Worm (Caenorhabditis elegans): ENCODE results near the gene fbxb-107.
A peak's percentile ranks its signal among the peaks of the same experiment; 100 is the strongest.

fbxb-107 gene

DNA sequence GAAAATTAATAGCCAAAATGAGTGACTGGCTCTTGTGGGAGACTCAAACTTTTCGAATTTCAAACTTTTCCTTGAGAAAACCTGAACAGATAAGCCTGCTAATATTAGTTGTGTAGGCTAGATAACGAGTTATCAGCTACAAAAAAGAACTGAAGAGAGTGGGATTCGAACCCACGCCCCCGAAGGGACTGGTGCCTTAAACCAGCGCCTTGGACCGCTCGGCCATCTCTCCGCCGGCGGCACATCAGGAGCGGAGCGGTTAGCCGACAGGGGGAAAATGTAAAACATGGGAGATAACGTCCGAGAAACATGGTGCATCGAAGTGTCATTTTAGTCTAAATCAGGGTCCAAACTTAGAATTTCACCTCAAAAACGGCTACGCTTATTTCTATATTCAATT is 22.9 kb upstream of the fbxb-107 start (continued):
- TF ChIP-seq nhr-102 (tag; optimal IDR thresholded peaks at IDR 0.05) (no peak), vab-7 (GFP tag; IDR thresholded peaks at IDR 0.05) (peak; percentile 45; the same call in 1 of the 2 replicates), daf-8 (GFP tag; IDR thresholded peaks at IDR 0.05) (no peak), dpl-1 (GFP tag; optimal IDR thresholded peaks at IDR 0.05) (no peak), set-16 (GFP tag; IDR thresholded peaks at IDR 0.05) (peak; percentile 79), nhr-111 (GFP tag; optimal IDR thresholded peaks at IDR 0.05) (no peak), attf-4 (tag; optimal IDR thresholded peaks at IDR 0.05) (no peak), unc-62 (GFP tag; optimal IDR thresholded peaks at IDR 0.05 in 1 of 2) (no peak), unc-62 (tag; optimal IDR thresholded peaks at IDR 0.05) (no peak), ztf-7 (tag; optimal IDR thresholded peaks at IDR 0.05) (no peak), nhr-76 (tag; optimal IDR thresholded peaks at IDR 0.05) (no peak), lsy-2 (tag; optimal IDR thresholded peaks at IDR 0.05) (no peak), zip-2 (tag; optimal IDR thresholded peaks at IDR 0.05) (no peak), dmd-9 (GFP tag; IDR thresholded peaks at IDR 0.05) (peak; percentile 44; the same call in 1 of the 2 replicates), mdt-29 (GFP tag; IDR thresholded peaks at IDR 0.05) (peak; percentile 52; the same call in 1 of the 2 replicates), sdz-12 (GFP tag; optimal IDR thresholded peaks at IDR 0.05) (no peak), ces-1 (GFP tag; optimal IDR thresholded peaks at IDR 0.05) (no peak), lin-1 (GFP tag; IDR thresholded peaks at IDR 0.05) (no peak), mdl-1 (tag; optimal IDR thresholded peaks at IDR 0.05) (no peak), spr-1 (tag; optimal IDR thresholded peaks at IDR 0.05) (peak; percentile 6), ZK546.5 (tag; optimal IDR thresholded peaks at IDR 0.05) (no peak), D1046.2 (GFP tag; IDR thresholded peaks at IDR 0.05) (0 out of 2 replicates have a peak, but pooled peaks have one; percentile 19), mes-2 (tag; optimal IDR thresholded peaks at IDR 0.05; ENCODE audit: poor library complexity, severe bottlenecking) (peak; percentile 43), R02D3.7 (tag; optimal IDR thresholded peaks at IDR 0.05) (no peak), nhr-41 (GFP tag; IDR thresholded peaks at IDR 0.05) (0 out of 2 replicates have a peak, but pooled peaks have one; percentile 31), hlh-11 (tag; optimal IDR thresholded peaks at IDR 0.05) (no peak), ceh-44 (GFP tag; IDR thresholded peaks at IDR 0.05) (no peak), F10B5.3 (tag; optimal IDR thresholded peaks at IDR 0.05) (no peak), ceh-62 (tag; optimal IDR thresholded peaks at IDR 0.05) (no peak), ama-1 (optimal IDR thresholded peaks at IDR 0.05) (no peak), tra-1 (GFP tag; IDR thresholded peaks at IDR 0.05) (0 out of 2 replicates have a peak, but pooled peaks have one; percentile 44), tag-97 (GFP tag; IDR thresholded peaks at IDR 0.05) (no peak), nhr-28 (tag; optimal IDR thresholded peaks at IDR 0.05) (no peak), daf-12 (tag; optimal IDR thresholded peaks at IDR 0.05) (no peak), T26A8.4 (GFP tag; IDR thresholded peaks at IDR 0.05) (no peak), lir-3 (tag; optimal IDR thresholded peaks at IDR 0.05) (no peak)

DNA sequence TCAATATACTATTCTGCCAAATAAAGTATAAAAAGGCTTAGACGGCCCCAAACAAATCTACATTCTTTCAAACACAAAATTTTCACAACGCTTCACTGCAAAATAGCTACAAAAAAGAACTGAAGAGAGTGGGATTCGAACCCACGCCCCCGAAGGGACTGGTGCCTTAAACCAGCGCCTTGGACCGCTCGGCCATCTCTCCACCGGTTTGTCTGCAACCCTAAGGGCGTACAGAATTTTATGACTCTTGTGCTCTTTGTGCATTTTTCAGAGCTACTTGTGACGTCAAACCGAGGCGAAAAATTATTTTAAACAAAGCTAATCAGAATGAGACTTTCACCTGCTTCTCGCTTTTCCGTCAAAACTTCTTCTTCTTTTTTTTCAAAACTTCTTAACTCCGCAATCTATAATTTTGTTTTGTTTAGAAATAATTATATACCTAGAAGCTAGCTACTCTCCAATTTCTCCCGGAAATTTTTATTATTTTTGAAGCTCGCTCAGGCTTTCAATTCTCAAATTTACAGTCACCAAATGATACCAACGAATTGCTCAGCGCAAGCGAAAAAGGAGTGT is 22.3 kb upstream of the fbxb-107 start, which contains the start of gene T05A8.8:
TSS of gene T05A8.8 (plus strand) at position 523 of the 573 bp plus-strand sequence.
- TF ChIP-seq ztf-11 (tag; optimal IDR thresholded peaks at IDR 0.05) (no peak), ama-1 (optimal IDR thresholded peaks at IDR 0.05) (no peak), unc-39 (tag; optimal IDR thresholded peaks at IDR 0.05) (no peak), mes-2 (tag; optimal IDR thresholded peaks at IDR 0.05; ENCODE audit: poor library complexity, severe bottlenecking) (no peak), T26A8.4 (GFP tag; IDR thresholded peaks at IDR 0.05) (no peak), Y5F2A.4 (GFP tag; optimal IDR thresholded peaks at IDR 0.05) (no peak), sdz-12 (GFP tag; optimal IDR thresholded peaks at IDR 0.05) (no peak), set-16 (GFP tag; IDR thresholded peaks at IDR 0.05) (no peak), nhr-6 (tag; optimal IDR thresholded peaks at IDR 0.05) (no peak), attf-4 (tag; optimal IDR thresholded peaks at IDR 0.05) (no peak), lin-13 (GFP tag; optimal IDR thresholded peaks at IDR 0.05) (no peak), dve-1 (tag; optimal IDR thresholded peaks at IDR 0.05; ENCODE audit: insufficient read depth) (no peak), F10B5.3 (tag; optimal IDR thresholded peaks at IDR 0.05) (no peak), lin-1 (GFP tag; IDR thresholded peaks at IDR 0.05) (no peak), pqm-1 (tag; optimal IDR thresholded peaks at IDR 0.05) (no peak), mep-1 (tag; optimal IDR thresholded peaks at IDR 0.05) (no peak), nhr-76 (tag; optimal IDR thresholded peaks at IDR 0.05) (no peak), mdl-1 (tag; optimal IDR thresholded peaks at IDR 0.05) (no peak), hmg-1.1 (GFP tag; IDR thresholded peaks at IDR 0.05) (no peak), fos-1 (tag; optimal IDR thresholded peaks at IDR 0.05) (no peak), fkh-10 (GFP tag; optimal IDR thresholded peaks at IDR 0.05) (no peak), daf-12 (tag; optimal IDR thresholded peaks at IDR 0.05) (no peak), mxl-3 (GFP tag; optimal IDR thresholded peaks at IDR 0.05) (no peak), snpc-4 (tag; optimal IDR thresholded peaks at IDR 0.05) (no peak), unc-62 (GFP tag; optimal IDR thresholded peaks at IDR 0.05 in 1 of 2) (peak in 1 of 2 experiments; percentile 51), unc-62 (tag; optimal IDR thresholded peaks at IDR 0.05) (no peak), ceh-62 (tag; optimal IDR thresholded peaks at IDR 0.05) (no peak), lim-7 (GFP tag; IDR thresholded peaks at IDR 0.05) (0 out of 2 replicates have a peak, but pooled peaks have one; percentile 48)
